Fruit fly (Drosophila melanogaster) whole organism, embryonic: ENCODE results near the gene sosie.

Experiments
- ATbp ChIP-seq: fragments of 200-800 bp; sonication (Bioruptor generic); optimal IDR thresholded peaks from 2 replicates; lab custom pipeline; 2017; ENCODE audit warnings: missing biosample characterization, mild to moderate bottlenecking, missing genetic modification characterization, missing genetic modification reagents
- CG10147 ChIP-seq: fragments of 200-800 bp; sonication (Bioruptor generic); optimal IDR thresholded peaks from 2 replicates; lab custom pipeline; 2019; ENCODE audit warnings: missing biosample characterization, mild to moderate bottlenecking, missing genetic modification characterization, moderate library complexity
- CG10267 ChIP-seq: fragments of 200-800 bp; sonication (Bioruptor generic); optimal IDR thresholded peaks from 2 replicates; lab custom pipeline; 2018; ENCODE audit warnings: missing biosample characterization, mild to moderate bottlenecking, missing genetic modification characterization, moderate library complexity
- CG10274 ChIP-seq: fragments of 200-800 bp; sonication (Bioruptor generic); optimal IDR thresholded peaks from 3 replicates; lab custom pipeline; 2017; ENCODE audit warnings: missing biosample characterization, mild to moderate bottlenecking, missing genetic modification characterization
- CG10366 ChIP-seq: fragments of 200-800 bp; sonication (Bioruptor generic); IDR thresholded peaks from 2 replicates; pipeline ENCODE4 v1.3.6; 2022; ENCODE audit warnings: missing biosample characterization, missing genetic modification characterization
- CG1233 ChIP-seq: fragments of 200-800 bp; sonication (Bioruptor generic); optimal IDR thresholded peaks from 4 replicates; lab custom pipeline; 2018; ENCODE audit warnings: missing biosample characterization, mild to moderate bottlenecking, missing genetic modification characterization
- CG13424 ChIP-seq: fragments of 200-800 bp; sonication (Bioruptor generic); optimal IDR thresholded peaks from 2 replicates; lab custom pipeline; 2019; ENCODE audit warnings: missing biosample characterization, mild to moderate bottlenecking, missing genetic modification characterization, moderate library complexity
- CG14441 ChIP-seq: fragments of 200-800 bp; sonication (Bioruptor generic); IDR thresholded peaks from 2 replicates; pipeline ENCODE4 v1.3.6; 2022; ENCODE audit warnings: missing biosample characterization, missing genetic modification characterization
- CG16779 ChIP-seq: fragments of 200-800 bp; sonication (Bioruptor generic); IDR thresholded peaks from 2 replicates; pipeline ENCODE4 v1.3.6; 2022; ENCODE audit warnings: missing biosample characterization, missing genetic modification characterization
- CG18476 ChIP-seq: fragments of 200-800 bp; sonication (Bioruptor generic); optimal IDR thresholded peaks from 2 replicates; lab custom pipeline; 2016; ENCODE audit warnings: missing biosample characterization, mild to moderate bottlenecking, missing genetic modification characterization
- CG2116 ChIP-seq: fragments of 200-800 bp; sonication (Bioruptor generic); optimal IDR thresholded peaks from 3 replicates; lab custom pipeline; 2018; ENCODE audit warnings: missing biosample characterization, mild to moderate bottlenecking, missing genetic modification characterization
- CG2199 ChIP-seq: fragments of 200-800 bp; sonication (Bioruptor generic); IDR thresholded peaks from 3 replicates; pipeline ENCODE4 v1.3.6; 2022; ENCODE audit warnings: missing biosample characterization, missing genetic modification characterization
- CG2712 ChIP-seq: fragments of 200-800 bp; optimal IDR thresholded peaks from 3 replicates; lab custom pipeline; 2019; ENCODE audit warnings: missing biosample characterization, mild to moderate bottlenecking, missing genetic modification characterization, moderate library complexity
- CG2889 ChIP-seq: fragments of 200-800 bp; sonication (Bioruptor generic); IDR thresholded peaks from 3 replicates; pipeline ENCODE4 v1.3.6; 2022; ENCODE audit warnings: missing biosample characterization, missing genetic modification characterization
- CG32767 ChIP-seq: fragments of 200-800 bp; sonication (Bioruptor generic); IDR thresholded peaks from 2 replicates; pipeline ENCODE4 v1.3.6; 2022; ENCODE audit warnings: missing biosample characterization, missing genetic modification characterization
- CG7928 ChIP-seq: fragments of 200-800 bp; sonication (Bioruptor generic); optimal IDR thresholded peaks from 2 replicates; lab custom pipeline; 2017; ENCODE audit warnings: missing biosample characterization, mild to moderate bottlenecking, missing genetic modification characterization
- CG9437 ChIP-seq: fragments of 200-800 bp; sonication (Bioruptor generic); optimal IDR thresholded peaks from 2 replicates; lab custom pipeline; 2018; ENCODE audit warnings: missing biosample characterization, mild to moderate bottlenecking, missing genetic modification characterization
- CG9817 ChIP-seq: fragments of 200-800 bp; sonication (Bioruptor generic); optimal IDR thresholded peaks from 2 replicates; lab custom pipeline; 2018; ENCODE audit warnings: missing biosample characterization, mild to moderate bottlenecking, missing genetic modification characterization, moderate library complexity
- Camta ChIP-seq: fragments of 200-800 bp; sonication (Bioruptor generic); optimal IDR thresholded peaks from 2 replicates; lab custom pipeline; 2016; ENCODE audit warnings: missing biosample characterization, missing genetic modification characterization
- CkIIα-i1 ChIP-seq: fragments of 200-800 bp; sonication (Bioruptor generic); IDR thresholded peaks from 2 replicates; pipeline ENCODE4 v1.3.6; 2022; ENCODE audit warnings: missing biosample characterization, missing genetic modification characterization
- Dref ChIP-seq: fragments of 200-800 bp; sonication (Bioruptor generic); IDR thresholded peaks from 2 replicates; pipeline ENCODE4 v1.3.6; 2022; ENCODE audit warnings: missing biosample characterization, missing genetic modification characterization
- E2f1 ChIP-seq: fragments of 200-800 bp; sonication (Bioruptor generic); IDR thresholded peaks from 2 replicates; pipeline ENCODE4 v1.3.6; 2022; ENCODE audit warnings: missing biosample characterization, missing genetic modification characterization
- Eip74EF ChIP-seq, 2 experiments: fragments of 200-800 bp in 1 of 2; fragments of >200 bp in 1 of 2; sonication (Bioruptor generic) in 1 of 2; optimal IDR thresholded peaks; 2 replicates each; lab custom pipeline; 2017 to 2019; ENCODE audit warnings: missing biosample characterization in 2 of 2, missing genetic modification characterization in 2 of 2, mild to moderate bottlenecking in 1 of 2, moderate library complexity in 1 of 2
- HLH54F ChIP-seq: fragments of 200-800 bp; sonication (Bioruptor generic); optimal IDR thresholded peaks from 3 replicates; lab custom pipeline; 2016; ENCODE audit warnings: missing biosample characterization, missing genetic modification characterization
- Hmr ChIP-seq: fragments of 200-800 bp; sonication (Bioruptor generic); optimal IDR thresholded peaks from 3 replicates; lab custom pipeline; 2017; ENCODE audit warnings: mild to moderate bottlenecking, missing biosample characterization, missing genetic modification reagents, missing genetic modification characterization
- Meics ChIP-seq: fragments of 200-800 bp; sonication (Bioruptor generic); optimal IDR thresholded peaks from 2 replicates; lab custom pipeline; 2017; ENCODE audit warnings: missing biosample characterization, mild to moderate bottlenecking, missing genetic modification characterization
- Nf-YC ChIP-seq: fragments of 200-800 bp; optimal IDR thresholded peaks from 3 replicates; lab custom pipeline; 2019; ENCODE audit warnings: missing biosample characterization, mild to moderate bottlenecking, missing genetic modification characterization, moderate library complexity
- Oaz ChIP-seq: fragments of 200-800 bp; sonication (Bioruptor generic); IDR thresholded peaks from 2 replicates; pipeline ENCODE4 v1.3.6; 2022; ENCODE audit warnings: missing biosample characterization, missing genetic modification characterization
- Oli ChIP-seq: fragments of 200-800 bp; sonication (Bioruptor generic); optimal IDR thresholded peaks from 2 replicates; lab custom pipeline; 2018; ENCODE audit warnings: missing biosample characterization, mild to moderate bottlenecking, missing genetic modification characterization, moderate library complexity
- Rx ChIP-seq: fragments of 200-800 bp; sonication (Bioruptor generic); IDR thresholded peaks from 2 replicates; pipeline ENCODE4 v1.3.6; 2022; ENCODE audit warnings: missing biosample characterization, missing genetic modification characterization
- Spps ChIP-seq: fragments of 200-800 bp; sonication (Bioruptor generic); optimal IDR thresholded peaks from 2 replicates; lab custom pipeline; 2018; ENCODE audit warnings: missing biosample characterization, mild to moderate bottlenecking, missing genetic modification characterization
- ap ChIP-seq: fragments of 200-800 bp; sonication (Bioruptor generic); IDR thresholded peaks from 2 replicates; pipeline ENCODE4 v1.3.6; 2022; ENCODE audit warnings: missing biosample characterization, missing genetic modification characterization
- bsh ChIP-seq, 2 experiments: fragments of 200-800 bp; sonication (Bioruptor generic); optimal IDR thresholded peaks; 2 replicates each; lab custom pipeline; 2017 to 2018; ENCODE audit warnings: mild to moderate bottlenecking in 2 of 2, missing biosample characterization in 2 of 2, missing genetic modification characterization in 2 of 2, moderate library complexity in 1 of 2
- chm ChIP-seq: fragments of 200-800 bp; sonication (Bioruptor generic); IDR thresholded peaks from 2 replicates; pipeline ENCODE4 v1.3.6; 2022; ENCODE audit warnings: missing biosample characterization, missing genetic modification characterization
- cwo ChIP-seq: fragments of 200-800 bp; sonication (Bioruptor generic); optimal IDR thresholded peaks from 3 replicates; lab custom pipeline; 2017; ENCODE audit warnings: missing biosample characterization, missing genetic modification characterization, mild to moderate bottlenecking, moderate library complexity, missing genetic modification reagents
- da ChIP-seq: fragments of 200-800 bp; sonication (Bioruptor generic); optimal IDR thresholded peaks from 2 replicates; lab custom pipeline; 2016; ENCODE audit warnings: missing biosample characterization, missing genetic modification characterization
- danr ChIP-seq: fragments of 200-800 bp; sonication (Bioruptor generic); IDR thresholded peaks from 2 replicates; pipeline ENCODE4 v1.3.6; 2022; ENCODE audit warnings: missing biosample characterization, missing genetic modification characterization
- disco-r ChIP-seq: fragments of 200-800 bp; sonication (Bioruptor generic); optimal IDR thresholded peaks from 2 replicates; lab custom pipeline; 2016; ENCODE audit warnings: missing biosample characterization, missing genetic modification characterization
- gcm2 ChIP-seq: fragments of 200-800 bp; sonication (Bioruptor generic); optimal IDR thresholded peaks from 2 replicates; lab custom pipeline; 2016; ENCODE audit warnings: missing biosample characterization, missing genetic modification characterization
- grau ChIP-seq: fragments of 200-800 bp; optimal IDR thresholded peaks from 3 replicates; lab custom pipeline; 2019; ENCODE audit warnings: missing biosample characterization, mild to moderate bottlenecking, missing genetic modification characterization, moderate library complexity
- gsb-n ChIP-seq: fragments of 200-800 bp; sonication (Bioruptor generic); optimal IDR thresholded peaks from 3 replicates; lab custom pipeline; 2018; ENCODE audit warnings: missing biosample characterization, mild to moderate bottlenecking, missing genetic modification characterization
- kni ChIP-seq: fragments of 200-800 bp; sonication (Bioruptor generic); optimal IDR thresholded peaks from 3 replicates; lab custom pipeline; 2017; ENCODE audit warnings: mild to moderate bottlenecking, missing biosample characterization, missing genetic modification reagents, missing genetic modification characterization
- lmd ChIP-seq: fragments of 200-800 bp; sonication (Bioruptor generic); IDR thresholded peaks from 2 replicates; pipeline ENCODE4 v1.3.6; 2022; ENCODE audit warnings: missing biosample characterization, missing genetic modification characterization
- mam ChIP-seq: fragments of 200-800 bp; sonication (Bioruptor generic); optimal IDR thresholded peaks from 3 replicates; lab custom pipeline; 2016; ENCODE audit warnings: missing biosample characterization, missing genetic modification characterization
- onecut ChIP-seq: fragments of 200-800 bp; sonication (Bioruptor generic); IDR thresholded peaks from 2 replicates; pipeline ENCODE4 v1.3.6; 2022; ENCODE audit warnings: missing biosample characterization, missing genetic modification characterization
- ranshi ChIP-seq: fragments of 200-800 bp; sonication (Bioruptor generic); IDR thresholded peaks from 2 replicates; pipeline ENCODE4 v1.3.6; 2022; ENCODE audit warnings: missing biosample characterization, missing genetic modification characterization
- run ChIP-seq: fragments of 200-800 bp; sonication (Bioruptor generic); optimal IDR thresholded peaks from 3 replicates; lab custom pipeline; 2018; ENCODE audit warnings: missing biosample characterization, mild to moderate bottlenecking, missing genetic modification characterization
- salm ChIP-seq: fragments of 200-800 bp; sonication (Bioruptor generic); optimal IDR thresholded peaks from 2 replicates; lab custom pipeline; 2018; ENCODE audit warnings: missing biosample characterization, mild to moderate bottlenecking, missing genetic modification characterization
- scrt ChIP-seq: fragments of 200-800 bp; sonication (Bioruptor generic); optimal IDR thresholded peaks from 2 replicates; lab custom pipeline; 2018; ENCODE audit warnings: missing biosample characterization, mild to moderate bottlenecking, missing genetic modification characterization, moderate library complexity
- slbo ChIP-seq: fragments of 200-800 bp; sonication (Bioruptor generic); IDR thresholded peaks from 2 replicates; pipeline ENCODE4 v1.3.6; 2022; ENCODE audit warnings: missing biosample characterization, missing genetic modification characterization
- sug ChIP-seq: fragments of 200-800 bp; optimal IDR thresholded peaks from 2 replicates; lab custom pipeline; 2019; ENCODE audit warnings: missing biosample characterization, mild to moderate bottlenecking, missing genetic modification characterization, moderate library complexity
- trh ChIP-seq: fragments of 200-800 bp; sonication (Bioruptor generic); optimal IDR thresholded peaks from 2 replicates; lab custom pipeline; 2016; ENCODE audit warnings: missing biosample characterization, missing genetic modification characterization

sosie gene

DNA sequence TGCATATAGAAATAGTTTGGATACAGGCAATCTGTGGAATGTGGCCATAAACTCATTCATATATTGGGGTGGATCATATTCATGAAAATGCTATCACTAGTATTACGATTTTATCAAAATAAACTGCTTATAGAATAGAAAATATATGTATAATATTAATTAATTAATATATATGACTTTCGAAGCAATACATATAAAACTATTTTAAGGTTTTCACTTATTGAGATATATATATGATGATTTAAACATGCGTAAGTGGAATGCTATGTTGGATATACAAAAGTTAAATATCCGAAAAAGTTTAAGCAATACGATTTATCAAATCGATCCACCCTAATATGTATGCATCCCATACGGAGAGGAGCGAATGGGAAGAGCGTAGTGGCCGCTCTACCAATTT lies 35.2 kb upstream of the sosie start (continued):
- no peak for TF ChIP-seq CG10366 (GFP tag; lab: Robert Waterston, UW)
- peak; percentile 57 for TF ChIP-seq CG2712 (tag; lab: Kevin White, UChicago)
- peak in 1 of 2 experiments; percentile 15 for TF ChIP-seq bsh (GFP tag; optimal IDR thresholded peaks at IDR 0.05; lab: Kevin White, UChicago)
- peak; percentile 29 for TF ChIP-seq CG10267
- no peak for TF ChIP-seq trh (GFP tag; lab: Kevin White, UChicago)
- TF ChIP-seq CG16779 (GFP tag; lab: Robert Waterston, UW) = no peak
- TF ChIP-seq Meics (GFP tag; lab: Kevin White, UChicago) = no peak
- 0 out of 2 replicates have a peak, but pooled peaks have one; percentile 12 for TF ChIP-seq slbo
- no peak for TF ChIP-seq CG2116 (GFP tag; lab: Kevin White, UChicago)
- TF ChIP-seq E2f1 (GFP tag; lab: Robert Waterston, UW) = no peak
- TF ChIP-seq Nf-YC = peak; percentile 57
- no peak for TF ChIP-seq kni (GFP tag; lab: Kevin White, UChicago)
- peak; percentile 48 for TF ChIP-seq CG9437 (GFP tag; lab: Kevin White, UChicago)
- no peak for TF ChIP-seq ATbp
- TF ChIP-seq CG32767 (GFP tag; lab: Robert Waterston, UW) = peak; percentile 57
- TF ChIP-seq Camta = no peak
- no peak for TF ChIP-seq CkIIα-i1 (GFP tag; lab: Robert Waterston, UW)
- no peak for TF ChIP-seq chm (GFP tag; lab: Robert Waterston, UW)
- TF ChIP-seq grau (tag; lab: Kevin White, UChicago) = peak; percentile 51
- TF ChIP-seq HLH54F (GFP tag; lab: Kevin White, UChicago) = no peak
- TF ChIP-seq lmd (GFP tag; lab: Robert Waterston, UW) = 0 out of 2 replicates have a peak, but pooled peaks have one; percentile 15
- no peak for TF ChIP-seq CG10274 (GFP tag; lab: Kevin White, UChicago)
- no peak for TF ChIP-seq disco-r (GFP tag; lab: Kevin White, UChicago)
- no peak for TF ChIP-seq CG7928 (GFP tag; lab: Kevin White, UChicago)
- no peak for TF ChIP-seq CG14441
- TF ChIP-seq ranshi = no peak
- no peak for TF ChIP-seq danr
- TF ChIP-seq Oli (tag; lab: Kevin White, UChicago) = peak; percentile 4
- no peak for TF ChIP-seq ap (GFP tag; lab: Robert Waterston, UW)
- no peak for TF ChIP-seq CG2889 (GFP tag; lab: Robert Waterston, UW)
- no peak for TF ChIP-seq gcm2 (GFP tag; lab: Kevin White, UChicago)
- no peak for TF ChIP-seq gsb-n (tag; lab: Kevin White, UChicago)
- peak; percentile 19 for TF ChIP-seq cwo (GFP tag; lab: Kevin White, UChicago)
- TF ChIP-seq CG13424 = peak; percentile 62
- TF ChIP-seq CG2199 (GFP tag; lab: Robert Waterston, UW) = no peak
- peak; percentile 53 for TF ChIP-seq salm (tag; lab: Kevin White, UChicago)
- no peak for TF ChIP-seq Hmr (GFP tag; lab: Kevin White, UChicago)
- no peak for TF ChIP-seq scrt (GFP tag; lab: Kevin White, UChicago)
- no peak for TF ChIP-seq Dref (GFP tag; lab: Robert Waterston, UW)
- TF ChIP-seq CG1233 (GFP tag; lab: Kevin White, UChicago) = peak; percentile 3
- TF ChIP-seq Rx (GFP tag; lab: Robert Waterston, UW) = no peak
- peak; percentile 30 for TF ChIP-seq run (tag; lab: Kevin White, UChicago)
- no peak for TF ChIP-seq da
- no peak for TF ChIP-seq Oaz (GFP tag; lab: Robert Waterston, UW)
- peak; percentile 3 for TF ChIP-seq CG9817 (tag; lab: Kevin White, UChicago)
- TF ChIP-seq sug (tag; lab: Kevin White, UChicago) = peak; percentile 4
- TF ChIP-seq CG18476 = no peak
- TF ChIP-seq CG10147 (GFP tag; lab: Kevin White, UChicago) = peak; percentile 19
- no peak for TF ChIP-seq mam
- peak in 1 of 2 experiments; percentile 39 for TF ChIP-seq Eip74EF (GFP tag; optimal IDR thresholded peaks at IDR 0.05; lab: Kevin White, UChicago)
- no peak for TF ChIP-seq onecut
- TF ChIP-seq Spps = no peak
